Worm (Caenorhabditis elegans): ENCODE results near the gene ZC21.6.

Gene ZC21.6

ce11 chrIII:8503341-8503740, 42.1 kb downstream of the ZC21.6 start:
- no peak for TF ChIP-seq rec-8 (tag; optimal IDR thresholded peaks at IDR 0.05)

ce11 chrIII:8494708-8495107, 50.7 kb downstream of the ZC21.6 start, which contains the start of gene pac-1:
pac-1 (plus strand) TSS chrIII:8495008.
- no peak for TF ChIP-seq rec-8 (tag; optimal IDR thresholded peaks at IDR 0.05)
- no peak for TF ChIP-seq B0336.3 (GFP tag; IDR thresholded peaks at IDR 0.05)
- no peak for TF ChIP-seq egl-18 (GFP tag; IDR thresholded peaks at IDR 0.05)
- TF ChIP-seq nhr-80 (tag; optimal IDR thresholded peaks at IDR 0.05) = no peak
- TF ChIP-seq B0019.2 (GFP tag; conservative IDR thresholded peaks at IDR 0.05) = no peak
- TF ChIP-seq ztf-6 (GFP tag; IDR thresholded peaks at IDR 0.05) = no peak

Measured in whole organism, young adult.